Fruit fly (Drosophila melanogaster): ENCODE results near the gene CG7550.

DNA sequence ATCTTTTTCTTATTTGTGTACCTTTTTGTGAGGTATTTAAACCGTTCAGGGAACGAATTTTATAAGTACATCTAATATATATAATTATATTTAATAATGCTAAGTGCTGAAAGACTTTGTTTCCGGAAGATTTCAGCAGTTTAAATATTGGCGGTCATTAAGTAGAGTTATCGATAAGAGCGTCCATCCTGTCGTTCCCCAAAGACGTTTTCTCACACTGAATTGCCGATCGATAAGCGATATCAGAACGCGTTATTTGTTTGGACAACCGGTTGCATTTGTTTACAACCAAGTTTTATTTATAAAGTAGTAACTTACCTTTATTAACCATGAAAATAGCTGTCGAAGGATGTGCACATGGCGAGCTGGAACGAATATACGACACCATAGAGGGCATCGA is 2.7 kb downstream of the CG7550 start, which contains the start of gene ldbr:
- TF ChIP-seq Vsx2 (GFP tag; optimal IDR thresholded peaks at IDR 0.05; ENCODE audit: partially characterized antibody) (no peak), rgr (GFP tag; optimal IDR thresholded peaks at IDR 0.05) (peak; percentile 30), OdsH (GFP tag; optimal IDR thresholded peaks at IDR 0.05) (no peak), CG9705 (GFP tag; optimal IDR thresholded peaks at IDR 0.05) (no peak), dsf (GFP tag; optimal IDR thresholded peaks at IDR 0.05; ENCODE audit: borderline replicate concordance) (no peak), h (GFP tag; optimal IDR thresholded peaks at IDR 0.05) (no peak), psq (GFP tag; optimal IDR thresholded peaks at IDR 0.05) (no peak), foxo (GFP tag; optimal IDR thresholded peaks at IDR 0.05) (peak in 1 of 2 experiments; percentile 44), Hnf4 (GFP tag; optimal IDR thresholded peaks at IDR 0.05) (no peak), br (GFP tag; optimal IDR thresholded peaks at IDR 0.05) (peak; percentile 3), tai (GFP tag; optimal IDR thresholded peaks at IDR 0.05) (no peak), Hr78 (GFP tag; optimal IDR thresholded peaks at IDR 0.05) (no peak)

Measured in whole organism, wandering third instar larva.